Fruit fly (Drosophila melanogaster) whole organism, prepupa: ENCODE measurements around the gene CG14435.
A peak's percentile ranks its signal among the peaks of the same experiment; 100 is the strongest.

ENCODE experiments used
- Blimp-1 ChIP-seq: fragments of 200-800 bp; sonication (Bioruptor generic); optimal IDR thresholded peaks from 3 replicates; lab custom pipeline; 2017; ENCODE audit warnings: missing biosample characterization, missing genetic modification characterization, mild to moderate bottlenecking, moderate library complexity, missing genetic modification reagents
- CG10631 ChIP-seq: fragments of 200-800 bp; sonication (Bioruptor generic); optimal IDR thresholded peaks from 2 replicates; lab custom pipeline; 2016; ENCODE audit warnings: missing biosample characterization, missing genetic modification characterization
- CG10669 ChIP-seq: fragments of 200-800 bp; sonication (Bioruptor generic); optimal IDR thresholded peaks from 3 replicates; lab custom pipeline; 2018; ENCODE audit warnings: missing biosample characterization, mild to moderate bottlenecking, missing genetic modification characterization, moderate library complexity
- CG11294 ChIP-seq: fragments of 200-800 bp; sonication (Bioruptor generic); IDR thresholded peaks from 2 replicates; pipeline ENCODE4 v1.3.6; 2022; ENCODE audit warnings: missing biosample characterization, missing genetic modification characterization
- CG11902 ChIP-seq: fragments of 200-800 bp; sonication (Bioruptor generic); optimal IDR thresholded peaks from 3 replicates; lab custom pipeline; 2016; ENCODE audit warnings: missing biosample characterization, missing genetic modification characterization
- CG15336 ChIP-seq: fragments of 200-800 bp; sonication (Bioruptor generic); IDR thresholded peaks from 2 replicates; pipeline ENCODE4 v1.3.6; 2022; ENCODE audit warnings: missing biosample characterization, missing genetic modification characterization
- CG31627 ChIP-seq: fragments of 200-800 bp; sonication (Bioruptor generic); optimal IDR thresholded peaks from 3 replicates; lab custom pipeline; 2016; ENCODE audit warnings: missing biosample characterization, missing genetic modification characterization
- CG32006 ChIP-seq: fragments of 200-800 bp; sonication (Bioruptor generic); optimal IDR thresholded peaks from 3 replicates; lab custom pipeline; 2017; ENCODE audit warnings: missing biosample characterization, mild to moderate bottlenecking, missing genetic modification characterization
- CG34406 ChIP-seq: fragments of 200-800 bp; sonication (Bioruptor generic); optimal IDR thresholded peaks from 3 replicates; lab custom pipeline; 2016; ENCODE audit warnings: missing biosample characterization, missing genetic modification characterization
- CG3919 ChIP-seq: fragments of 200-800 bp; sonication (Bioruptor generic); optimal IDR thresholded peaks from 3 replicates; lab custom pipeline; 2016; ENCODE audit warnings: missing biosample characterization, missing genetic modification characterization
- CG4318 ChIP-seq: fragments of 200-800 bp; sonication (Bioruptor generic); optimal IDR thresholded peaks from 3 replicates; lab custom pipeline; 2017; ENCODE audit warnings: missing biosample characterization, mild to moderate bottlenecking, missing genetic modification characterization
- CG6163 ChIP-seq: fragments of 200-800 bp; sonication (Bioruptor generic); IDR thresholded peaks from 3 replicates; pipeline ENCODE4 v1.3.6; 2022; ENCODE audit warnings: missing biosample characterization, missing genetic modification characterization
- CG6276 ChIP-seq: fragments of 200-800 bp; sonication (Bioruptor generic); optimal IDR thresholded peaks from 2 replicates; lab custom pipeline; 2017; ENCODE audit warnings: missing biosample characterization, mild to moderate bottlenecking, missing genetic modification characterization
- CG6792 ChIP-seq: fragments of 200-800 bp; sonication (Bioruptor generic); optimal IDR thresholded peaks from 3 replicates; lab custom pipeline; 2016; ENCODE audit warnings: missing biosample characterization, missing genetic modification characterization
- CG6808 ChIP-seq: fragments of 200-800 bp; sonication (Bioruptor generic); optimal IDR thresholded peaks from 3 replicates; lab custom pipeline; 2017; ENCODE audit warnings: missing biosample characterization, missing genetic modification characterization, mild to moderate bottlenecking, moderate library complexity, missing genetic modification reagents
- CG6854 ChIP-seq: fragments of 200-800 bp; sonication (Bioruptor generic); optimal IDR thresholded peaks from 2 replicates; lab custom pipeline; 2017; ENCODE audit warnings: missing biosample characterization, mild to moderate bottlenecking, missing genetic modification characterization
- CG7368 ChIP-seq: fragments of 200-800 bp; sonication (Bioruptor generic); optimal IDR thresholded peaks from 3 replicates; lab custom pipeline; 2016; ENCODE audit warnings: missing biosample characterization, missing genetic modification characterization
- CG8119 ChIP-seq: fragments of 200-800 bp; sonication (Bioruptor generic); IDR thresholded peaks from 3 replicates; pipeline ENCODE4 v1.3.6; 2022; ENCODE audit warnings: missing biosample characterization, missing genetic modification characterization
- CG8319 ChIP-seq: fragments of 200-800 bp; sonication (Bioruptor generic); optimal IDR thresholded peaks from 3 replicates; lab custom pipeline; 2016; ENCODE audit warnings: missing biosample characterization, missing genetic modification characterization
- CG8632 ChIP-seq: fragments of 200-800 bp; sonication (Bioruptor generic); optimal IDR thresholded peaks from 3 replicates; lab custom pipeline; 2016; ENCODE audit warnings: missing biosample characterization, missing genetic modification characterization
- CG9139 ChIP-seq: fragments of 200-800 bp; sonication (Bioruptor generic); optimal IDR thresholded peaks from 3 replicates; lab custom pipeline; 2017; ENCODE audit warnings: missing biosample characterization, mild to moderate bottlenecking, missing genetic modification characterization
- Eip75B ChIP-seq: fragments of 200-800 bp; sonication (Bioruptor generic); optimal IDR thresholded peaks from 3 replicates; lab custom pipeline; 2016; ENCODE audit warnings: missing biosample characterization, missing genetic modification characterization
- Eip78C ChIP-seq: fragments of 200-800 bp; sonication (Bioruptor generic); peaks from one replicate; lab custom pipeline; 2016; ENCODE audit warnings: missing biosample characterization, missing genetic modification characterization
- Eip93F ChIP-seq: fragments of 200-800 bp; sonication (Bioruptor generic); optimal IDR thresholded peaks from 2 replicates; lab custom pipeline; 2016; ENCODE audit warnings: missing biosample characterization, mild to moderate bottlenecking, missing genetic modification characterization
- Ets21C ChIP-seq: fragments of 200-800 bp; sonication (Bioruptor generic); optimal IDR thresholded peaks from 3 replicates; lab custom pipeline; 2016; ENCODE audit warnings: missing biosample characterization, missing genetic modification characterization
- Ets96B ChIP-seq: fragments of 200-800 bp; optimal IDR thresholded peaks from 2 replicates; lab custom pipeline; 2019; ENCODE audit warnings: missing biosample characterization, mild to moderate bottlenecking, missing genetic modification characterization, moderate library complexity
- Gug ChIP-seq: fragments of 200-800 bp; sonication (Bioruptor generic); IDR thresholded peaks from 2 replicates; pipeline ENCODE4 v1.3.6; 2022; ENCODE audit warnings: missing biosample characterization, missing genetic modification characterization
- Hr38 ChIP-seq: sonication (Bioruptor generic); optimal IDR thresholded peaks from 2 replicates; lab custom pipeline; 2016; ENCODE audit warnings: missing biosample characterization, missing genetic modification characterization
- Hr39 ChIP-seq: fragments of 200-800 bp; sonication (Bioruptor generic); optimal IDR thresholded peaks from 2 replicates; lab custom pipeline; 2016; ENCODE audit warnings: missing biosample characterization, missing genetic modification characterization
- Hr4 ChIP-seq: fragments of 200-800 bp; sonication (Bioruptor generic); optimal IDR thresholded peaks from 3 replicates; lab custom pipeline; 2016; ENCODE audit warnings: missing biosample characterization, missing genetic modification characterization
- OdsH ChIP-seq: fragments of 200-800 bp; sonication (Bioruptor generic); optimal IDR thresholded peaks from 3 replicates; lab custom pipeline; 2016; ENCODE audit warnings: missing biosample characterization, missing genetic modification characterization
- Smox ChIP-seq: fragments of 200-800 bp; sonication (Bioruptor generic); optimal IDR thresholded peaks from 3 replicates; lab custom pipeline; 2016; ENCODE audit warnings: missing biosample characterization, missing genetic modification characterization
- Sox102F ChIP-seq: fragments of 200-800 bp; sonication (Bioruptor generic); optimal IDR thresholded peaks from 2 replicates; lab custom pipeline; 2016; ENCODE audit warnings: missing biosample characterization, mild to moderate bottlenecking, missing genetic modification characterization
- Sox14 ChIP-seq: fragments of 200-800 bp; sonication (Bioruptor generic); optimal IDR thresholded peaks from 3 replicates; lab custom pipeline; 2016; ENCODE audit warnings: missing biosample characterization, missing genetic modification characterization
- Sox15 ChIP-seq: fragments of 200-800 bp; sonication (Bioruptor generic); optimal IDR thresholded peaks from 3 replicates; lab custom pipeline; 2016; ENCODE audit warnings: missing biosample characterization, missing genetic modification characterization
- acj6 ChIP-seq: fragments of 200-800 bp; sonication (Bioruptor generic); optimal IDR thresholded peaks from 3 replicates; lab custom pipeline; 2016; ENCODE audit warnings: missing biosample characterization, missing genetic modification characterization
- cyc ChIP-seq: fragments of 200-800 bp; sonication (Bioruptor generic); optimal IDR thresholded peaks from 3 replicates; lab custom pipeline; 2016; ENCODE audit warnings: missing biosample characterization, missing genetic modification characterization
- dsx ChIP-seq: fragments of 200-800 bp; optimal IDR thresholded peaks from 3 replicates; lab custom pipeline; 2019; ENCODE audit warnings: missing biosample characterization, mild to moderate bottlenecking, missing genetic modification characterization, moderate library complexity; ENCODE audit not compliant: poor library complexity, severe bottlenecking
- eg ChIP-seq: fragments of 200-800 bp; sonication (Bioruptor generic); IDR thresholded peaks from 3 replicates; pipeline ENCODE4 v1.3.6; 2022; ENCODE audit warnings: missing biosample characterization, missing genetic modification characterization
- esn ChIP-seq: fragments of 200-800 bp; sonication (Bioruptor generic); optimal IDR thresholded peaks from 2 replicates; lab custom pipeline; 2016; ENCODE audit warnings: missing biosample characterization, mild to moderate bottlenecking, missing genetic modification characterization, moderate library complexity
- fd59A ChIP-seq: fragments of 200-800 bp; sonication (Bioruptor generic); optimal IDR thresholded peaks from 2 replicates; lab custom pipeline; 2017; ENCODE audit warnings: missing biosample characterization, mild to moderate bottlenecking, missing genetic modification characterization, missing genetic modification reagents
- fd85E ChIP-seq: fragments of 200-800 bp; sonication (Bioruptor generic); optimal IDR thresholded peaks from 3 replicates; lab custom pipeline; 2016; ENCODE audit warnings: missing biosample characterization, missing genetic modification characterization
- fkh ChIP-seq: fragments of 200-800 bp; sonication (Bioruptor generic); optimal IDR thresholded peaks from 3 replicates; lab custom pipeline; 2017; ENCODE audit warnings: missing biosample characterization, mild to moderate bottlenecking, missing genetic modification characterization, moderate library complexity
- lz ChIP-seq: fragments of 200-800 bp; sonication (Bioruptor generic); optimal IDR thresholded peaks from 3 replicates; lab custom pipeline; 2016; ENCODE audit warnings: missing biosample characterization, missing genetic modification characterization
- net ChIP-seq: fragments of 200-800 bp; sonication (Bioruptor generic); optimal IDR thresholded peaks from 3 replicates; lab custom pipeline; 2016; ENCODE audit warnings: missing biosample characterization, missing genetic modification characterization
- pdm3 ChIP-seq: fragments of 200-800 bp; sonication (Bioruptor generic); optimal IDR thresholded peaks from 3 replicates; lab custom pipeline; 2016; ENCODE audit warnings: missing biosample characterization, missing genetic modification characterization
- spab ChIP-seq: fragments of 200-800 bp; sonication (Bioruptor generic); optimal IDR thresholded peaks from 2 replicates; lab custom pipeline; 2017; ENCODE audit warnings: missing biosample characterization, mild to moderate bottlenecking, missing genetic modification characterization, missing genetic modification reagents
- ss ChIP-seq, 2 experiments: fragments of 200-800 bp; sonication (Bioruptor generic); optimal IDR thresholded peaks; 2 replicates in 1 of 2; 3 replicates in 1 of 2; lab custom pipeline; 2017 to 2018; ENCODE audit warnings: mild to moderate bottlenecking in 2 of 2, missing biosample characterization in 2 of 2, missing genetic modification characterization in 2 of 2, moderate library complexity in 1 of 2
- svp ChIP-seq: fragments of 200-800 bp; sonication (Bioruptor generic); peaks from one replicate; lab custom pipeline; 2016; ENCODE audit warnings: missing biosample characterization, missing genetic modification characterization
- topi ChIP-seq: fragments of 200-800 bp; sonication (Bioruptor generic); optimal IDR thresholded peaks from 3 replicates; lab custom pipeline; 2016; ENCODE audit warnings: missing biosample characterization, missing genetic modification characterization
- vri ChIP-seq: fragments of 200-800 bp; sonication (Bioruptor generic); optimal IDR thresholded peaks from 3 replicates; lab custom pipeline; 2016; ENCODE audit warnings: missing biosample characterization, mild to moderate bottlenecking, missing genetic modification characterization

The CG14435 gene

dm6 chrX:6843841-6844440 lies at the start of gene CG14435, which contains the start of gene Tmf:
CG14435 (minus strand) TSS chrX:6843921.
Tmf (plus strand) TSS chrX:6844341.
- TF ChIP-seq CG7368 (GFP tag; lab: Kevin White, UChicago) (peak; percentile 31), CG11902 (peak; percentile 63), CG6854 (GFP tag; lab: Kevin White, UChicago) (peak; percentile 14), lz (GFP tag; lab: Kevin White, UChicago) (peak; percentile 81), OdsH (GFP tag; lab: Kevin White, UChicago) (peak; percentile 78), cyc (peak; percentile 70), CG11294 (GFP tag; lab: Robert Waterston, UW) (peak; percentile 62; the same call in 1 of the 2 replicates), CG6276 (GFP tag; lab: Kevin White, UChicago) (no peak), Smox (GFP tag; lab: Kevin White, UChicago) (peak; percentile 62), fd59A (peak; percentile 59), acj6 (GFP tag; lab: Kevin White, UChicago) (peak; percentile 78), Sox15 (GFP tag; lab: Kevin White, UChicago) (peak; percentile 69), CG6163 (GFP tag; lab: Robert Waterston, UW) (peak; percentile 85), Eip75B (GFP tag; lab: Kevin White, UChicago) (peak; percentile 72), fd85E (GFP tag; lab: Kevin White, UChicago) (no peak), Gug (GFP tag; lab: Robert Waterston, UW) (peak; percentile 72), Sox102F (GFP tag; lab: Kevin White, UChicago) (peak; percentile 63), dsx (peak; percentile 69), CG6792 (GFP tag; lab: Kevin White, UChicago) (peak; percentile 63), esn (peak; percentile 83), Sox14 (GFP tag; lab: Kevin White, UChicago) (peak; percentile 68), Blimp-1 (GFP tag; lab: Kevin White, UChicago) (peak; percentile 47), Eip93F (GFP tag; lab: Kevin White, UChicago) (peak; percentile 51), CG8319 (peak; percentile 22), CG8632 (GFP tag; lab: Kevin White, UChicago) (peak; percentile 73), Hr38 (GFP tag; lab: Kevin White, UChicago) (no peak), eg (GFP tag; lab: Robert Waterston, UW) (peak; percentile 80), Ets21C (GFP tag; lab: Kevin White, UChicago) (peak; percentile 66), CG34406 (GFP tag; lab: Kevin White, UChicago) (peak; percentile 76), CG15336 (peak; percentile 67), CG32006 (peak; percentile 83), CG3919 (peak; percentile 70), ss (GFP tag; optimal IDR thresholded peaks at IDR 0.05; lab: Kevin White, UChicago) (peak; percentile 35 to 54), net (GFP tag; lab: Kevin White, UChicago) (peak; percentile 60), CG31627 (GFP tag; lab: Kevin White, UChicago) (peak; percentile 75), CG8119 (peak; percentile 77), CG9139 (GFP tag; lab: Kevin White, UChicago) (no peak), vri (GFP tag; lab: Kevin White, UChicago) (no peak), pdm3 (GFP tag; lab: Kevin White, UChicago) (peak; percentile 79), CG6808 (GFP tag; lab: Kevin White, UChicago) (peak; percentile 65), CG10669 (GFP tag; lab: Kevin White, UChicago) (peak; percentile 76), topi (GFP tag; lab: Kevin White, UChicago) (peak; percentile 73), spab (GFP tag; lab: Kevin White, UChicago) (peak; percentile 38), Ets96B (tag; lab: Kevin White, UChicago) (peak; percentile 76), Hr39 (peak; percentile 68), fkh (GFP tag; lab: Kevin White, UChicago) (peak; percentile 56), CG10631 (GFP tag; lab: Kevin White, UChicago) (peak; percentile 85), Eip78C (GFP tag; lab: Kevin White, UChicago) (peak; percentile 90), svp (peak; percentile 89), CG4318 (GFP tag; lab: Kevin White, UChicago) (peak; percentile 73), Hr4 (GFP tag; lab: Kevin White, UChicago) (peak; percentile 81)
